Worm (Caenorhabditis elegans) whole organism, mixed stage, embryonic: ENCODE measurements around the gene ZK1307.8.
A peak's percentile ranks its signal among the peaks of the same experiment; 100 is the strongest.

Experiments used
- M03D4.4 ChIP-seq: sonication (generic microtip); optimal IDR thresholded peaks from 2 replicates; lab custom pipeline; 2017; ENCODE audit warnings: mild to moderate bottlenecking, missing genetic modification characterization, missing compliant biosample characterization
- ceh-39 ChIP-seq: fragments of 150-350 bp; optimal IDR thresholded peaks from 2 replicates; lab custom pipeline; 2014; ENCODE audit warnings: missing biosample characterization, missing genetic modification characterization
- ceh-83 ChIP-seq: fragments of 200-800 bp; sonication (Bioruptor generic); optimal IDR thresholded peaks from 2 replicates; lab custom pipeline; 2018; ENCODE audit warnings: mild to moderate bottlenecking, missing genetic modification characterization, missing compliant biosample characterization
- ces-1 ChIP-seq: fragments of 150-350 bp; optimal IDR thresholded peaks from 2 replicates; lab custom pipeline; 2014; ENCODE audit warnings: missing biosample characterization, missing genetic modification reagents, missing genetic modification characterization
- drap-1 ChIP-seq: fragments of 200-800 bp; sonication (Bioruptor generic); optimal IDR thresholded peaks from 3 replicates; lab custom pipeline; 2018; ENCODE audit warnings: mild to moderate bottlenecking, missing genetic modification characterization, missing compliant biosample characterization
- elt-1 ChIP-seq: sonication (generic microtip); optimal IDR thresholded peaks from 2 replicates; lab custom pipeline; 2017; ENCODE audit warnings: missing genetic modification characterization, mild to moderate bottlenecking, missing compliant biosample characterization, antibody characterized with exemption, moderate library complexity, borderline replicate concordance; ENCODE audit not compliant: insufficient read depth
- elt-3 ChIP-seq: fragments of 150-350 bp; optimal IDR thresholded peaks from 2 replicates; lab custom pipeline; 2014; ENCODE audit warnings: missing biosample characterization, missing genetic modification characterization
- ham-2 ChIP-seq: fragments of 200-800 bp; sonication (Bioruptor generic); optimal IDR thresholded peaks from 2 replicates; lab custom pipeline; 2018; ENCODE audit warnings: mild to moderate bottlenecking, missing genetic modification characterization, missing compliant biosample characterization
- lin-13 ChIP-seq: fragments of 150-350 bp; optimal IDR thresholded peaks from 2 replicates; lab custom pipeline; 2014; ENCODE audit warnings: missing biosample characterization, missing genetic modification characterization
- lin-32 ChIP-seq: fragments of 200-800 bp; sonication (Bioruptor generic); optimal IDR thresholded peaks from 2 replicates; lab custom pipeline; 2018; ENCODE audit warnings: mild to moderate bottlenecking, missing genetic modification characterization, missing compliant biosample characterization
- lsy-2 ChIP-seq: fragments of 150-350 bp; optimal IDR thresholded peaks from 2 replicates; lab custom pipeline; 2014; ENCODE audit warnings: missing biosample characterization, missing genetic modification characterization
- mep-1 ChIP-seq: fragments of 150-350 bp; optimal IDR thresholded peaks from 2 replicates; lab custom pipeline; 2017; ENCODE audit warnings: missing biosample characterization, missing genetic modification reagents, missing genetic modification characterization, inconsistent platforms
- mls-2 ChIP-seq: sonication (generic microtip); optimal IDR thresholded peaks from 2 replicates; lab custom pipeline; 2016; ENCODE audit warnings: mild to moderate bottlenecking, missing genetic modification characterization, moderate library complexity, missing compliant biosample characterization
- nhr-2 ChIP-seq: fragments of 150-350 bp; optimal IDR thresholded peaks from 2 replicates; lab custom pipeline; 2014; ENCODE audit warnings: missing biosample characterization, missing genetic modification characterization
- nhr-237 ChIP-seq: fragments of 150-350 bp; optimal IDR thresholded peaks from 2 replicates; lab custom pipeline; 2014; ENCODE audit warnings: missing biosample characterization, missing genetic modification characterization
- nhr-28 ChIP-seq: fragments of 150-350 bp; optimal IDR thresholded peaks from 2 replicates; lab custom pipeline; 2014; ENCODE audit warnings: missing biosample characterization, missing genetic modification characterization
- nhr-76 ChIP-seq: sonication (generic microtip); optimal IDR thresholded peaks from 2 replicates; lab custom pipeline; 2017; ENCODE audit warnings: missing biosample characterization, missing genetic modification characterization
- sem-2 ChIP-seq: fragments of 200-800 bp; sonication (Bioruptor generic); optimal IDR thresholded peaks from 2 replicates; lab custom pipeline; 2018; ENCODE audit warnings: mild to moderate bottlenecking, missing genetic modification characterization, missing compliant biosample characterization
- snpc-4 ChIP-seq: fragments of 150-350 bp; optimal IDR thresholded peaks from 2 replicates; lab custom pipeline; 2014; ENCODE audit warnings: missing biosample characterization, missing genetic modification characterization
- sptf-1 ChIP-seq: sonication (generic microtip); optimal IDR thresholded peaks from 2 replicates; lab custom pipeline; 2017; ENCODE audit warnings: mild to moderate bottlenecking, missing genetic modification characterization, moderate library complexity, missing compliant biosample characterization
- tbx-8 ChIP-seq: fragments of 200-800 bp; sonication (Bioruptor generic); optimal IDR thresholded peaks from 2 replicates; lab custom pipeline; 2018; ENCODE audit warnings: mild to moderate bottlenecking, missing genetic modification characterization, moderate library complexity, missing compliant biosample characterization
- unc-120 ChIP-seq: sonication (generic microtip); optimal IDR thresholded peaks from 2 replicates; lab custom pipeline; 2017; ENCODE audit warnings: missing genetic modification characterization, missing compliant biosample characterization; ENCODE audit not compliant: poor library complexity, severe bottlenecking
- unc-39 ChIP-seq: fragments of 150-350 bp; optimal IDR thresholded peaks from 2 replicates; lab custom pipeline; 2014; ENCODE audit warnings: missing biosample characterization, missing genetic modification characterization
- unc-62 ChIP-seq: fragments of 150-350 bp; optimal IDR thresholded peaks from 2 replicates; lab custom pipeline; 2014; ENCODE audit warnings: missing biosample characterization, missing genetic modification reagents, missing genetic modification characterization
- zip-8 ChIP-seq: fragments of 150-350 bp; optimal IDR thresholded peaks from 2 replicates; lab custom pipeline; 2014; ENCODE audit warnings: missing biosample characterization, missing genetic modification characterization
- ztf-11 ChIP-seq: fragments of 150-350 bp; optimal IDR thresholded peaks from 2 replicates; lab custom pipeline; 2014; ENCODE audit warnings: missing biosample characterization, missing genetic modification characterization

The ZK1307.8 gene

DNA sequence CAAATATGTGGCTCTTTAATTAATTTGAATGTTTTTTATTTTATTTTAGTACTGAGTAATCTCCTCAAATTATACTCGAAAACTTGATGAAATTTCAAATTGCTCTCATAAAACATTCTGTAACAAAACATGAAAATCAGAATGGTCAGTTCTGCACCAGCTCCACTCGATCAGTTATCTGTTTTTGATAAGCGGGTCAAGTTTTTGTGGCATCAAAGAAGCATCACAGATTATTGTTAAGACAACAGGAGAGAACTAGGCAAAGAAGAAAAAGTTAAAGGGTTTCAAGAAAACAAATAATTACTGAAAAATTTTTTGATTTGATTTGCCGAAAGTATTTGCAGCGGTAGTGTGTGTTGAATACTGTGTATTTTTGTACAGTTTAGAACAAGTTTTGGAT lies 17.3 kb upstream of the ZK1307.8 start:
- TF ChIP-seq ztf-11 (tag; lab: Kevin White, UChicago) (no peak), unc-120 (tag; lab: Kevin White, UChicago) (no peak), unc-62 (GFP tag; lab: Kevin White, UChicago) (no peak), M03D4.4 (tag; lab: Kevin White, UChicago) (no peak), nhr-237 (tag; lab: Kevin White, UChicago) (no peak), sem-2 (GFP tag; lab: Kevin White, UChicago) (no peak), lin-13 (tag; lab: Kevin White, UChicago) (no peak), lsy-2 (no peak), mep-1 (no peak), elt-1 (tag; lab: Kevin White, UChicago) (no peak), elt-3 (no peak), ham-2 (no peak), nhr-76 (tag; lab: Kevin White, UChicago) (no peak), nhr-28 (tag; lab: Kevin White, UChicago) (no peak)

DNA sequence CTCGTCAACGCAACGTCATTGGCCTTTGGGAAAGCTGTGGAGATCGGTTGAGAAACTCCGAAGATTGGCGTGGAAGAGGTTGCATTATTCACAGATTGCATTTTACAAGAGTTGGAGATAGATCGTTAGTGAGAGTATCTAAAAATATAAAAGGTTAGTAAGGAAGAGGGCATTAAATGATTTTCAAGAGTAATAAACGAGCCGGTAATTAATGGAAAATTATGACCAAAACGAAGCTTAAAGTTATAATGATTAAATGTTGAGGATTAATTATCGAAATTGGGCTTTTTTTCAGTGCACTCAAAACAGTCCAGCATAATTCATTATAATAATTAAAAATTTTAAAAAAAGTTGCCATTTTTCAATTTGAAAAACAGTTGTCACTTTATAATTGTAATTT lies 15.1 kb upstream of the ZK1307.8 start, which contains the start of gene pap-2:
TSS of gene pap-2 (minus strand) at position 101 of the 400 bp plus-strand sequence.
- TF ChIP-seq lin-13 (tag; lab: Kevin White, UChicago) (no peak), zip-8 (tag; lab: Kevin White, UChicago) (no peak), mep-1 (no peak), unc-120 (tag; lab: Kevin White, UChicago) (no peak), tbx-8 (GFP tag; lab: Kevin White, UChicago) (no peak), ces-1 (GFP tag; lab: Kevin White, UChicago) (no peak), unc-39 (no peak), nhr-237 (tag; lab: Kevin White, UChicago) (no peak), lsy-2 (no peak), nhr-2 (tag; lab: Kevin White, UChicago) (no peak)

DNA sequence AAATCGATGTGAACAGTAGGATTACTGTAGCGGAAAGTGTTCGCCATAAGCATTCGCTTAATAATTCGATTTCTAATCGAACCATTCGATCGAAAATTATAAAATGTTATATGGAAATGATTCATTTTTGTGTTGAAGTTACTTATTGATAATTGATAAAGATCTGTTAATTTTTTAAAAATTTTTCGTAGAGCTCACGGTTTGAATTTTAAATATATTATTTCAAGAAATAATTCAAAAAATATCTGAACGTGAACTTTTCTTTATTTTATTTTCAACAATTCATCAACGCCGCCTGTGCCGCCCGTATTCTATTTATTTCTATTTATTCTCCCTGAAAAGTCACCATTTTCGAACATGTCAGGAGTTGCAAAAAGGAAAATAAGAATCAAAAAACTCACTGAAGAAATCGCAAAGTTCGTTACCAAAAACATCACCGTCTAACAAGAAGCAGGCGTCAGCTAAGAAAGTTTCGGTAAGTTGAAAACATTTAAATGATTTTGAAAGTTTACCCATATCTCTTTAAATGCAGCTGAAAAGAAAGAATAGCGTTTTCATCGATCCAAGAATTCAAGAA lies 13.0 kb upstream of the ZK1307.8 start, which contains the start of the genes T15H9.5 and T15H9.4:
TSS of gene T15H9.5 (minus strand) at position 101 of the 577 bp plus-strand sequence.
TSS of gene T15H9.4 (plus strand) at position 527 of the 577 bp plus-strand sequence.
- TF ChIP-seq snpc-4 (tag; lab: Kevin White, UChicago) (no peak), lsy-2 (no peak), ceh-83 (GFP tag; lab: Kevin White, UChicago) (no peak), elt-1 (tag; lab: Kevin White, UChicago) (no peak), drap-1 (no peak), nhr-76 (tag; lab: Kevin White, UChicago) (no peak), ceh-39 (tag; lab: Kevin White, UChicago) (no peak), lin-32 (GFP tag; lab: Kevin White, UChicago) (no peak), unc-120 (tag; lab: Kevin White, UChicago) (no peak), mep-1 (no peak), elt-3 (no peak), mls-2 (no peak), ces-1 (GFP tag; lab: Kevin White, UChicago) (no peak)

DNA sequence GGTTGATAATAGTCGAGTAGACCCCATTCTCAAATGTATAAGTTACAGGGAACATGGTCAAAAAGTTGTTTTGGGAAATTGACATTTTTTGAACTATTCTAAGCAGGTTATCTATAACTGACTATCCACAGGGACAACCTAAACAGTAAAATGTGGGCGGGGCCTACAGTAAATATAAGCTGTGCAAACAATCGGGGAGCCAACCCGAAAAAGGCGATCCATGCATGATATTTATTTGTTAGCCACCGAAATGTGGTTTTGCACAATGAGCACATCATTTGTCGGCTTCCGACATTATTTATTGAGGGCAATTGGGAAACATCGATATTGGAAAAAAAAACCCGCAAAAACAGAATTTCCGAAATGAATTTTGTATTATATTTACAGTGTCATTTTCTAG lies 9.7 kb upstream of the ZK1307.8 start, which contains the start of gene hlh-6:
TSS of gene hlh-6 (minus strand) at position 101 of the 400 bp plus-strand sequence.
- TF ChIP-seq ham-2: no peak
- no peak for TF ChIP-seq unc-62 (GFP tag; lab: Kevin White, UChicago)
- TF ChIP-seq elt-1 (tag; lab: Kevin White, UChicago): no peak
- TF ChIP-seq nhr-2 (tag; lab: Kevin White, UChicago): no peak
- no peak for TF ChIP-seq sem-2 (GFP tag; lab: Kevin White, UChicago)
- TF ChIP-seq lin-32 (GFP tag; lab: Kevin White, UChicago): no peak
- no peak for TF ChIP-seq drap-1
- TF ChIP-seq lsy-2: no peak
- TF ChIP-seq ceh-39 (tag; lab: Kevin White, UChicago): no peak
- no peak for TF ChIP-seq ceh-83 (GFP tag; lab: Kevin White, UChicago)

DNA sequence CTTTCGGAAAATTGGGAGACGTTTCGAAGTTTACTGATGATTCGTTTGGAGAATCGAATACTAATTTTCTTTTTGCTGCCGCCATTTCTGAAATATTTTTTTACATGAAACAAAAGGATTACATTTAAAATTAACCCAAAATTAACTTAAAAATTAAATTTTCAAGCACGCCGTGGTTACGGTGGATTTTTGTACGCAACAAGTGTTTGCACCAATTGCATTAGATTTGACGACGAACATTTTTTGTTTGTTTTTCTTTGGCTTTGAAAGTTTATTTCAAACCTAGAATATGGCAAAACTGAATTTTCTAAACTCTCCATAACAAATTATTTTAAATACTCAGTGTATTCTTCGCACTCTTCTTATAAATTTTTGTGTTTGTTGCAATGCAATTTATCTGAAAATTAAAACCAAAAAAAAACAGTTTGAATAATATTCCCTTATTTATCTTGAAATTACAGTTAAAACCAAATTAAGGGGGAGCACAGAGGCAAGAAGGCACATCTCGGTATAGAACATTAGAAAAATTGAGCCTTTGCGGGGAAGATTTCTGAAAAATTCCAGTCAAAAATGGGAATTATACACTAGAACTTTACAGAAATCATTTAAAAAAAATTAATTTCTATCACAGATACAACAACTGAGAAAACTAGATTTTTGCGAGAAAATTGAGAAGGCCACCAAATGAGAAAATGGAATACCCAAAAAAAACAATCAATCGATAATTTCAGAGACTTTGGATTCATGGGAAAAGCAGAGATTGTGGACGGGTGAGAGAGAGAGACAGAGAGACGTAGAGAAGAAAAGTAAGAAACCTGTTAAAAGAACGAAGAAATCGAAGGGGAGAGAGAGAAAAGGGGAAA lies 7.1 kb upstream of the ZK1307.8 start, which contains the start of gene hal-3:
TSS of gene hal-3 (minus strand) at position 87 of the 863 bp plus-strand sequence.
- TF ChIP-seq zip-8 (tag; lab: Kevin White, UChicago): no peak
- no peak for TF ChIP-seq ceh-39 (tag; lab: Kevin White, UChicago)
- TF ChIP-seq sptf-1 (tag; lab: Kevin White, UChicago): peak; percentile 2
